Worm (Caenorhabditis elegans) whole organism, L4 larva: ENCODE data around the gene csq-1.

Experiments
- T26A8.4 ChIP-seq: fragments of 200-800 bp; sonication (Bioruptor generic); IDR thresholded peaks from 2 replicates; pipeline ENCODE4 v1.3.6; 2022; ENCODE audit warnings: missing genetic modification characterization, missing compliant biosample characterization
- ZK546.5 ChIP-seq, 2 experiments: sonication (generic microtip); optimal IDR thresholded peaks; 2 replicates each; lab custom pipeline; 2017; ENCODE audit warnings: missing biosample characterization in 2 of 2, missing genetic modification characterization in 2 of 2
- ctbp-1 ChIP-seq: fragments of 200-800 bp; sonication (Bioruptor generic); IDR thresholded peaks from 2 replicates; pipeline ENCODE4 v1.3.6; 2022; ENCODE audit warnings: missing genetic modification reagents, missing genetic modification characterization, missing compliant biosample characterization
- egl-27 ChIP-seq: sonication (generic microtip); optimal IDR thresholded peaks from 3 replicates; lab custom pipeline; 2017; ENCODE audit warnings: missing biosample characterization, missing genetic modification reagents, missing genetic modification characterization
- fkh-10 ChIP-seq: fragments of 150-350 bp; optimal IDR thresholded peaks from 2 replicates; lab custom pipeline; 2014; ENCODE audit warnings: missing biosample characterization, missing genetic modification reagents, missing genetic modification characterization
- hlh-11 ChIP-seq: fragments of 200-800 bp; sonication (Bioruptor generic); optimal IDR thresholded peaks from 2 replicates; lab custom pipeline; 2018; ENCODE audit warnings: mild to moderate bottlenecking, missing genetic modification characterization, missing compliant biosample characterization
- lin-15B ChIP-seq: fragments of 150-350 bp; sonication (generic microtip); optimal IDR thresholded peaks from 3 replicates; lab custom pipeline; 2014; ENCODE audit warnings: missing biosample characterization, missing genetic modification characterization
- nhr-28 ChIP-seq: fragments of 150-350 bp; optimal IDR thresholded peaks from 2 replicates; lab custom pipeline; 2014; ENCODE audit warnings: missing biosample characterization, missing genetic modification characterization

ce11 chrX:14661918-14662317, 22.8 kb upstream of the csq-1 start:
- no peak for TF ChIP-seq fkh-10 (GFP tag; lab: Kevin White, UChicago)
- no peak for TF ChIP-seq egl-27 (tag; lab: Kevin White, UChicago)
- TF ChIP-seq ZK546.5 (tag; optimal IDR thresholded peaks at IDR 0.05; lab: Kevin White, UChicago) = no peak
- TF ChIP-seq lin-15B = no peak
- no peak for TF ChIP-seq hlh-11
- no peak for TF ChIP-seq ctbp-1 (GFP tag; lab: Robert Waterston, UW)
- no peak for TF ChIP-seq T26A8.4
- no peak for TF ChIP-seq nhr-28 (tag; lab: Kevin White, UChicago)
